Fruit fly (Drosophila melanogaster): ENCODE measurements around the gene CG7330.

CG7330 gene

DNA sequence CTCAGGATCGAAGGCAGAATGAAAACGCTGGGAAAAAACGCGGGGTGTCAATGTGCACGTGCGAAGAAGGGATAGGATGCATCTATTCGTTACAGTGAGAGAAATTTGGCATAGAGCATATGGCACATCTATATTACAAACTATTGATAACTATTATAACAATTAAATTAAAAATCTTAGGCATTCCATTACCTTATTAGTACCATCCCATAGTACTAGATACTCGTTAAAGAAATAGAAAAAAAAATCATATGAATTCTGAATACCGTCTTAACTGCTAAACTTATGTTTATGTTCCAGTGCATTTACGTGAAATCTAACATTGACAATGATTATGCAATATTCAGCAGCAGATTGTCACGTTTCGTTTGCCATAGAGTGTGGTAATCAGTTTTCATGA lies 51.4 kb downstream of the CG7330 start:
- TF ChIP-seq Ets98B (GFP tag; IDR thresholded peaks at IDR 0.05) (no peak), Pif1A (GFP tag; optimal IDR thresholded peaks at IDR 0.05) (no peak), CG10348 (GFP tag; IDR thresholded peaks at IDR 0.05) (no peak), CG14655 (GFP tag; optimal IDR thresholded peaks at IDR 0.05) (no peak)

DNA sequence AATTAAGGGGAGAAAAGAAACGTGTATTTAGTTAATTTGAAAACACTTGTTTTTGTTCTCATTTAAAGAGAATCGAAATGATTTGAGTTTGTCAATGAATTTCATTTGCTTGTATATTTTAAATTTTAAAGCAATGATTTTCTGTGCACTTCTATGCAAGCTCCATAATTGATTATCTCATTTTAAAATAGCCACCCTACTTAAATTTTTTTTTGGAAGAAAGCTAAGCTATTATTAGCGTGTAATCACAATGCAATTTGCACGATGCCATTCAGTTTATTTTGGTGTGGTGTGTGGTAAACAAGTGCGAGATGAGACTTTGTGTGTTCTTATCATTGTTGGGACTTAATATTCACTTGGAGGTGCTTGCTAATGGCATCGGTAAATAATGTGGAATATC lies 52.5 kb downstream of the CG7330 start, which contains the start of gene CG7320:
Gene CG7320, plus strand, starts transcription at position 301 of the 400 bp plus-strand sequence.
- no peak for TF ChIP-seq Snoo (tag; optimal IDR thresholded peaks at IDR 0.05)

All from whole organism, pupa.